Worm (Caenorhabditis elegans) whole organism, young adult: ENCODE measurements around the gene arx-2.
A peak's percentile ranks its signal among the peaks of the same experiment; 100 is the strongest.

Source experiments
- B0261.1 ChIP-seq: sonication (generic microtip); optimal IDR thresholded peaks from 2 replicates; lab custom pipeline; 2016; ENCODE audit warnings: mild to moderate bottlenecking, missing genetic modification characterization, moderate library complexity, missing compliant biosample characterization
- B0336.3 ChIP-seq: fragments of 200-800 bp; sonication (Bioruptor generic); IDR thresholded peaks from 2 replicates; pipeline ENCODE4 v1.3.6; 2022; ENCODE audit warnings: missing genetic modification characterization, missing compliant biosample characterization
- F10E7.11 ChIP-seq: sonication (generic microtip); optimal IDR thresholded peaks from 2 replicates; lab custom pipeline; 2017; ENCODE audit warnings: mild to moderate bottlenecking, missing genetic modification characterization, moderate library complexity, missing compliant biosample characterization
- F33H1.4 ChIP-seq: fragments of 200-800 bp; sonication (Bioruptor generic); IDR thresholded peaks from 2 replicates; pipeline ENCODE4 v1.3.6; 2022; ENCODE audit warnings: missing genetic modification reagents, missing genetic modification characterization, missing compliant biosample characterization
- F49E8.2 ChIP-seq: sonication (generic microtip); optimal IDR thresholded peaks from 3 replicates; lab custom pipeline; 2017; ENCODE audit warnings: missing genetic modification characterization, mild to moderate bottlenecking, missing compliant biosample characterization, antibody characterized with exemption, moderate library complexity; ENCODE audit not compliant: insufficient read depth
- F57C9.4 ChIP-seq: sonication (generic microtip); optimal IDR thresholded peaks from 2 replicates; lab custom pipeline; 2017; ENCODE audit warnings: mild to moderate bottlenecking, missing genetic modification characterization, missing compliant biosample characterization
- K11D2.4 ChIP-seq: fragments of 200-800 bp; sonication (Bioruptor generic); IDR thresholded peaks from 2 replicates; pipeline ENCODE4 v1.3.6; 2022; ENCODE audit warnings: missing genetic modification reagents, missing genetic modification characterization, missing compliant biosample characterization
- K12H6.12 ChIP-seq: fragments of 200-800 bp; sonication (Bioruptor generic); optimal IDR thresholded peaks from 2 replicates; lab custom pipeline; 2018; ENCODE audit warnings: mild to moderate bottlenecking, missing genetic modification characterization, missing compliant biosample characterization
- T07F8.4 ChIP-seq: sonication (generic microtip); optimal IDR thresholded peaks from 2 replicates; lab custom pipeline; 2016; ENCODE audit warnings: mild to moderate bottlenecking, missing genetic modification characterization, moderate library complexity, missing compliant biosample characterization
- Y56A3A.18 ChIP-seq: fragments of 200-800 bp; sonication (Bioruptor generic); IDR thresholded peaks from 2 replicates; pipeline ENCODE4 v1.3.6; 2022; ENCODE audit warnings: missing genetic modification reagents, missing genetic modification characterization, missing compliant biosample characterization
- Y67H2A.10 ChIP-seq: fragments of 200-800 bp; sonication (Bioruptor generic); conservative IDR thresholded peaks from 2 replicates; pipeline ENCODE4 v1.3.6; 2022; ENCODE audit warnings: missing genetic modification reagents, missing genetic modification characterization, missing compliant biosample characterization
- attf-3 ChIP-seq: fragments of 200-800 bp; sonication (Bioruptor generic); conservative IDR thresholded peaks from 2 replicates; pipeline ENCODE4 v1.3.6; 2022; ENCODE audit warnings: missing genetic modification reagents, missing genetic modification characterization, missing compliant biosample characterization
- attf-6 ChIP-seq: fragments of 200-800 bp; sonication (Bioruptor generic); IDR thresholded peaks from 2 replicates; pipeline ENCODE4 v1.3.6; 2022; ENCODE audit warnings: missing genetic modification reagents, missing genetic modification characterization, missing compliant biosample characterization
- bed-2 ChIP-seq: fragments of 200-800 bp; sonication (Bioruptor generic); IDR thresholded peaks from 2 replicates; pipeline ENCODE4 v1.3.6; 2022; ENCODE audit warnings: missing genetic modification reagents, missing genetic modification characterization, missing compliant biosample characterization
- ccch-3 ChIP-seq: fragments of 200-800 bp; sonication (Bioruptor generic); optimal IDR thresholded peaks from 2 replicates; lab custom pipeline; 2018; ENCODE audit warnings: mild to moderate bottlenecking, missing genetic modification characterization, missing compliant biosample characterization
- cebp-2 ChIP-seq: fragments of 200-800 bp; sonication (Bioruptor generic); IDR thresholded peaks from 2 replicates; pipeline ENCODE4 v1.3.6; 2022; ENCODE audit warnings: missing genetic modification characterization, missing compliant biosample characterization
- ceh-100 ChIP-seq: fragments of 200-800 bp; sonication (Bioruptor generic); IDR thresholded peaks from 2 replicates; pipeline ENCODE4 v1.3.6; 2022; ENCODE audit warnings: missing genetic modification reagents, missing genetic modification characterization, missing compliant biosample characterization
- ceh-27 ChIP-seq: fragments of 200-800 bp; sonication (Bioruptor generic); optimal IDR thresholded peaks from 2 replicates; lab custom pipeline; 2018; ENCODE audit warnings: mild to moderate bottlenecking, missing genetic modification characterization, moderate library complexity, missing compliant biosample characterization
- ceh-40 ChIP-seq: fragments of 200-800 bp; sonication (Bioruptor generic); IDR thresholded peaks from 2 replicates; pipeline ENCODE4 v1.3.6; 2022; ENCODE audit warnings: missing genetic modification characterization, missing compliant biosample characterization
- ceh-91 ChIP-seq: fragments of 200-800 bp; sonication (Bioruptor generic); IDR thresholded peaks from 2 replicates; pipeline ENCODE4 v1.3.6; 2022; ENCODE audit warnings: missing genetic modification reagents, missing genetic modification characterization, missing compliant biosample characterization
- dox-1 ChIP-seq: fragments of 200-800 bp; sonication (Bioruptor generic); IDR thresholded peaks from 2 replicates; pipeline ENCODE4 v1.3.6; 2022; ENCODE audit warnings: missing genetic modification reagents, missing genetic modification characterization, missing compliant biosample characterization
- egl-18 ChIP-seq: fragments of 200-800 bp; sonication (Bioruptor generic); IDR thresholded peaks from 2 replicates; pipeline ENCODE4 v1.3.6; 2022; ENCODE audit warnings: missing genetic modification reagents, missing genetic modification characterization, missing compliant biosample characterization
- egl-44 ChIP-seq: fragments of 200-800 bp; sonication (Bioruptor generic); IDR thresholded peaks from 2 replicates; pipeline ENCODE4 v1.3.6; 2022; ENCODE audit warnings: missing genetic modification reagents, missing genetic modification characterization, missing compliant biosample characterization
- him-1 ChIP-seq: sonication (generic microtip); optimal IDR thresholded peaks from 2 replicates; lab custom pipeline; 2016; ENCODE audit warnings: missing genotype, missing genetic modification reagents, missing genetic modification characterization, missing compliant biosample characterization
- hlh-26 ChIP-seq: fragments of 200-800 bp; sonication (Bioruptor generic); conservative IDR thresholded peaks from 2 replicates; pipeline ENCODE4 v1.3.6; 2022; ENCODE audit warnings: missing genetic modification reagents, missing genetic modification characterization, missing compliant biosample characterization
- hsf-1 ChIP-seq: fragments of 200-800 bp; sonication (Bioruptor generic); IDR thresholded peaks from 2 replicates; pipeline ENCODE4 v1.3.6; 2022; ENCODE audit warnings: missing genetic modification reagents, missing genetic modification characterization, missing compliant biosample characterization
- lag-1 ChIP-seq: fragments of 200-800 bp; sonication (Bioruptor generic); IDR thresholded peaks from 2 replicates; pipeline ENCODE4 v1.3.6; 2022; ENCODE audit warnings: missing genetic modification reagents, missing genetic modification characterization, missing compliant biosample characterization
- lin-35 ChIP-seq, 3 experiments: fragments of 150-350 bp in 2 of 3; sonication (generic microtip) in 1 of 3; optimal IDR thresholded peaks; 2 replicates each; lab custom pipeline; 2014 to 2018; ENCODE audit warnings: missing biosample characterization in 3 of 3, missing genetic modification characterization in 3 of 3, missing genetic modification reagents in 3 of 3
- lsl-1 ChIP-seq: fragments of 200-800 bp; sonication (Bioruptor generic); optimal IDR thresholded peaks from 2 replicates; lab custom pipeline; 2018; ENCODE audit warnings: mild to moderate bottlenecking, missing genetic modification characterization, moderate library complexity, missing compliant biosample characterization
- madf-6 ChIP-seq: fragments of 200-800 bp; sonication (Bioruptor generic); IDR thresholded peaks from 2 replicates; pipeline ENCODE4 v1.3.6; 2022; ENCODE audit warnings: missing genetic modification reagents, missing genetic modification characterization, missing compliant biosample characterization
- nfya-2 ChIP-seq: fragments of 200-800 bp; sonication (Bioruptor generic); IDR thresholded peaks from 2 replicates; pipeline ENCODE4 v1.3.6; 2022; ENCODE audit warnings: missing genetic modification reagents, missing genetic modification characterization, missing compliant biosample characterization
- nfyb-1 ChIP-seq: fragments of 200-800 bp; sonication (Bioruptor generic); IDR thresholded peaks from 2 replicates; pipeline ENCODE4 v1.3.6; 2022; ENCODE audit warnings: missing genetic modification reagents, missing genetic modification characterization, missing compliant biosample characterization
- nhr-27 ChIP-seq: fragments of 200-800 bp; sonication (Bioruptor generic); optimal IDR thresholded peaks from 2 replicates; lab custom pipeline; 2018; ENCODE audit warnings: mild to moderate bottlenecking, missing genetic modification characterization, moderate library complexity, missing compliant biosample characterization
- nhr-90 ChIP-seq: sonication (generic microtip); optimal IDR thresholded peaks from 2 replicates; lab custom pipeline; 2016; ENCODE audit warnings: missing genotype, mild to moderate bottlenecking, missing genetic modification characterization, missing compliant biosample characterization
- rcor-1 ChIP-seq: fragments of 200-800 bp; sonication (Bioruptor generic); IDR thresholded peaks from 2 replicates; pipeline ENCODE4 v1.3.6; 2022; ENCODE audit warnings: missing genetic modification reagents, missing genetic modification characterization, missing compliant biosample characterization
- rec-8 ChIP-seq, 2 experiments: sonication (generic microtip); optimal IDR thresholded peaks; 2 replicates each; lab custom pipeline; 2016; ENCODE audit warnings: mild to moderate bottlenecking in 2 of 2, missing genetic modification characterization in 2 of 2, missing genetic modification reagents in 2 of 2, missing genotype in 2 of 2, missing biosample characterization in 1 of 2, missing compliant biosample characterization in 1 of 2, moderate library complexity in 1 of 2
- repo-1 ChIP-seq: sonication (generic microtip); optimal IDR thresholded peaks from 2 replicates; lab custom pipeline; 2017; ENCODE audit warnings: mild to moderate bottlenecking, missing genetic modification characterization, missing compliant biosample characterization
- sdz-38 ChIP-seq: sonication (generic microtip); optimal IDR thresholded peaks from 2 replicates; lab custom pipeline; 2016; ENCODE audit warnings: missing genotype, missing genetic modification characterization, missing compliant biosample characterization
- snpc-3.4 ChIP-seq: sonication (generic microtip); optimal IDR thresholded peaks from 2 replicates; lab custom pipeline; 2017; ENCODE audit warnings: missing genetic modification characterization, mild to moderate bottlenecking, missing compliant biosample characterization, antibody characterized with exemption, moderate library complexity, missing genotype, missing genetic modification reagents
- snpc-4 ChIP-seq, 5 experiments: fragments of 150-350 bp in 1 of 5; sonication (generic microtip) in 4 of 5; optimal IDR thresholded peaks; 2 replicates each; lab custom pipeline; 2014 to 2018; ENCODE audit warnings: missing genetic modification characterization in 5 of 5, missing biosample characterization in 3 of 5, antibody characterized with exemption in 2 of 5, mild to moderate bottlenecking in 2 of 5, missing compliant biosample characterization in 2 of 5, missing genotype in 2 of 5, moderate library complexity in 2 of 5, missing genetic modification reagents in 1 of 5
- sptf-2 ChIP-seq: fragments of 200-800 bp; sonication (Bioruptor generic); optimal IDR thresholded peaks from 2 replicates; lab custom pipeline; 2018; ENCODE audit warnings: mild to moderate bottlenecking, missing genetic modification characterization, missing compliant biosample characterization
- tlf-1 ChIP-seq: fragments of 200-800 bp; sonication (Bioruptor generic); optimal IDR thresholded peaks from 2 replicates; lab custom pipeline; 2018; ENCODE audit warnings: mild to moderate bottlenecking, missing genetic modification characterization, missing compliant biosample characterization
- zfh-2 ChIP-seq: fragments of 200-800 bp; sonication (Bioruptor generic); conservative IDR thresholded peaks from 2 replicates; pipeline ENCODE4 v1.3.6; 2022; ENCODE audit warnings: missing genetic modification reagents, missing genetic modification characterization, missing compliant biosample characterization
- ztf-18 ChIP-seq: sonication (generic microtip); optimal IDR thresholded peaks from 2 replicates; lab custom pipeline; 2016; ENCODE audit warnings: missing genotype, mild to moderate bottlenecking, missing genetic modification characterization, missing compliant biosample characterization
- ztf-22 ChIP-seq: fragments of 200-800 bp; sonication (Bioruptor generic); optimal IDR thresholded peaks from 2 replicates; lab custom pipeline; 2018; ENCODE audit warnings: mild to moderate bottlenecking, missing genetic modification characterization, moderate library complexity, missing compliant biosample characterization
- ztf-28 ChIP-seq: fragments of 200-800 bp; sonication (Bioruptor generic); IDR thresholded peaks from 2 replicates; pipeline ENCODE4 v1.3.6; 2022; ENCODE audit warnings: missing genetic modification reagents, missing genetic modification characterization, missing compliant biosample characterization

Gene arx-2

DNA sequence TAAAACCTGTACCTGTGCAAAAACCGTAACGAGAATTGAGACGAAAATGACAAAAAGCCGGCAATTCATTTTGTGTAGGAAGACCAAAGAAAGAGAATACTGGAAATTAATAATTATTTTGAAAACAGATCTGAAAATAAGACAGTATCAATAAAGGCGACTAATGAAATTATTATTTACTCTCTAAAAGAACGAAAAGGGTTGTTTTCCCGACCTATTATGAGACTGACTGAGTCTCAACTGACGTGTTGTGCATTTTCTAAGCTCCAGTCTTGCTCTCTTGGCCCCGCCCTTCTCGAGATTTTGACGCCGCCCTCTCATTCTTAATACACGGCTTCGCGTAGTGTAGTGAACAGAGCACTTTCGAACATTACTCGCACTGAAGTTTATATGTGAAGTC is 11.9 kb upstream of the arx-2 start, which contains the start of gene K07C5.9 (continued):
- no peak for TF ChIP-seq ccch-3 (GFP tag; lab: Kevin White, UChicago)
- no peak for TF ChIP-seq egl-18 (GFP tag; lab: Robert Waterston, UW)
- peak; percentile 6 for TF ChIP-seq snpc-3.4 (tag; lab: Kevin White, UChicago)
- TF ChIP-seq madf-6 (GFP tag; lab: Robert Waterston, UW): 0 out of 2 replicates have a peak, but pooled peaks have one; percentile 43
- no peak for TF ChIP-seq attf-3 (GFP tag; lab: Robert Waterston, UW)
- TF ChIP-seq, all 124 proteins: peak for 3

DNA sequence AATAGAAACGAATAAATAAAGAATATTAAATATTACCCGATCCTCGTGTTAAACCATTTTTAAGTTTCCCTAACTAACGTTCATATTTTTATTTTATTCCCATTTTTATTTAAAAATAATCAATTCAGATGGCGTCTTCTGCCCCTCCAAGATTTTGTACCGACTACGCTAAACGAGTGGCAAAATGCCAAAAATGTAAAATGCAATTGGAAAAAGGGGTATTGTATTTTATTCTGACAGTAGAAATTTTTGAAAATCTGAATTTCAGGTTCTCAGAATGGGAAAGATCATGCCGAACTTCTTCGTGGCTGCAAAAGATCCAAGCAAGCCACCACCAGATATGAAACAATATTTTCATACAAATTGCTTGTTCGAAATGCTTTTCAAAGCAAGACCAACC is 4.7 kb upstream of the arx-2 start, which contains the start of gene K07C5.3:
Gene K07C5.3 (plus strand): TSS at position 129 of the 400 bp plus-strand sequence.
- TF ChIP-seq B0261.1 (tag; lab: Kevin White, UChicago): no peak
- no peak for TF ChIP-seq repo-1 (tag; lab: Kevin White, UChicago)
- TF ChIP-seq ceh-40: no peak
- no peak for TF ChIP-seq sptf-2 (GFP tag; lab: Kevin White, UChicago)
- no peak for TF ChIP-seq F57C9.4 (tag; lab: Kevin White, UChicago)
- no peak for TF ChIP-seq nfyb-1
- no peak for TF ChIP-seq ztf-18 (tag; lab: Kevin White, UChicago)
- TF ChIP-seq attf-6 (GFP tag; lab: Robert Waterston, UW): 0 out of 2 replicates have a peak, but pooled peaks have one; percentile 17
- TF ChIP-seq hsf-1: peak; percentile 63
- no peak for TF ChIP-seq ztf-28 (GFP tag; lab: Robert Waterston, UW)
- TF ChIP-seq dox-1: no peak
- no peak for TF ChIP-seq cebp-2 (GFP tag; lab: Robert Waterston, UW)
- TF ChIP-seq rec-8 (tag; optimal IDR thresholded peaks at IDR 0.05; lab: Kevin White, UChicago): no peak
- TF ChIP-seq hlh-26 (GFP tag; lab: Robert Waterston, UW): no peak
- no peak; the same call in 1 of the 2 replicates for TF ChIP-seq F33H1.4
- no peak for TF ChIP-seq Y56A3A.18 (GFP tag; lab: Robert Waterston, UW)
- TF ChIP-seq nfya-2 (GFP tag; lab: Robert Waterston, UW): no peak
- no peak for TF ChIP-seq zfh-2 (GFP tag; lab: Robert Waterston, UW)
- no peak for TF ChIP-seq ztf-22 (GFP tag; lab: Kevin White, UChicago)
- no peak for TF ChIP-seq tlf-1
- no peak for TF ChIP-seq ceh-91 (GFP tag; lab: Robert Waterston, UW)
- no peak for TF ChIP-seq lag-1 (GFP tag; lab: Robert Waterston, UW)
- no peak for TF ChIP-seq bed-2
- TF ChIP-seq Y67H2A.10 (GFP tag; lab: Robert Waterston, UW): no peak
- TF ChIP-seq lin-35 (GFP tag; optimal IDR thresholded peaks at IDR 0.05; lab: Kevin White, UChicago): no peak
- TF ChIP-seq rcor-1 (GFP tag; lab: Robert Waterston, UW): no peak
- no peak for TF ChIP-seq F49E8.2 (tag; lab: Kevin White, UChicago)
- TF ChIP-seq egl-44 (GFP tag; lab: Robert Waterston, UW): no peak
- no peak for TF ChIP-seq him-1 (tag; lab: Kevin White, UChicago)
- no peak for TF ChIP-seq ceh-27
- TF ChIP-seq nhr-90: no peak
- TF ChIP-seq K12H6.12: no peak
- no peak for TF ChIP-seq K11D2.4
- TF ChIP-seq sdz-38 (tag; lab: Kevin White, UChicago): no peak
- no peak for TF ChIP-seq snpc-4 (GFP tag; optimal IDR thresholded peaks at IDR 0.05; lab: Kevin White, UChicago)
- TF ChIP-seq snpc-4 (tag; optimal IDR thresholded peaks at IDR 0.05; lab: Kevin White, UChicago): no peak
- TF ChIP-seq attf-3 (GFP tag; lab: Robert Waterston, UW): no peak
- no peak for TF ChIP-seq T07F8.4
- TF ChIP-seq lsl-1 (GFP tag; lab: Kevin White, UChicago): no peak
- TF ChIP-seq F10E7.11 (tag; lab: Kevin White, UChicago): peak; percentile 56
- TF ChIP-seq nhr-27 (tag; lab: Kevin White, UChicago): no peak
- TF ChIP-seq ceh-100 (GFP tag; lab: Robert Waterston, UW): no peak
- TF ChIP-seq B0336.3 (GFP tag; lab: Robert Waterston, UW): 0 out of 2 replicates have a peak, but pooled peaks have one; percentile 11
